Worm (Caenorhabditis elegans): Measurements from ENCODE around the gene ZK637.12.

The ZK637.12 gene

ce11 chrIII:8923937-8924336, at the start of gene ZK637.12:
Gene ZK637.12 (plus strand): TSS chrIII:8924237.
- TF ChIP-seq nhr-28 (tag; optimal IDR thresholded peaks at IDR 0.05) (no peak), nhr-12 (tag; optimal IDR thresholded peaks at IDR 0.05) (no peak), unc-39 (tag; optimal IDR thresholded peaks at IDR 0.05) (no peak), unc-62 (GFP tag; optimal IDR thresholded peaks at IDR 0.05) (no peak), nhr-23 (tag; optimal IDR thresholded peaks at IDR 0.05) (no peak), eor-1 (tag; optimal IDR thresholded peaks at IDR 0.05) (no peak), ceh-16 (tag; optimal IDR thresholded peaks at IDR 0.05) (no peak), elt-3 (tag; optimal IDR thresholded peaks at IDR 0.05) (no peak), mdl-1 (tag; optimal IDR thresholded peaks at IDR 0.05) (no peak), nhr-43 (tag; optimal IDR thresholded peaks at IDR 0.05; ENCODE audit: poor library complexity, severe bottlenecking) (no peak), elt-1 (tag; optimal IDR thresholded peaks at IDR 0.05) (no peak), egl-27 (tag; optimal IDR thresholded peaks at IDR 0.05) (no peak), ceh-82 (tag; optimal IDR thresholded peaks at IDR 0.05) (no peak), R02D3.7 (tag; optimal IDR thresholded peaks at IDR 0.05) (no peak), nhr-67 (tag; optimal IDR thresholded peaks at IDR 0.05) (no peak)

ce11 chrIII:8877002-8877401, 47.0 kb upstream of the ZK637.12 start, which contains the start of gene K01F9.2:
Gene K01F9.2 (minus strand): TSS chrIII:8877128.
- TF ChIP-seq fkh-10 (GFP tag; optimal IDR thresholded peaks at IDR 0.05) (peak; percentile 96), unc-62 (GFP tag; optimal IDR thresholded peaks at IDR 0.05) (no peak)

DNA sequence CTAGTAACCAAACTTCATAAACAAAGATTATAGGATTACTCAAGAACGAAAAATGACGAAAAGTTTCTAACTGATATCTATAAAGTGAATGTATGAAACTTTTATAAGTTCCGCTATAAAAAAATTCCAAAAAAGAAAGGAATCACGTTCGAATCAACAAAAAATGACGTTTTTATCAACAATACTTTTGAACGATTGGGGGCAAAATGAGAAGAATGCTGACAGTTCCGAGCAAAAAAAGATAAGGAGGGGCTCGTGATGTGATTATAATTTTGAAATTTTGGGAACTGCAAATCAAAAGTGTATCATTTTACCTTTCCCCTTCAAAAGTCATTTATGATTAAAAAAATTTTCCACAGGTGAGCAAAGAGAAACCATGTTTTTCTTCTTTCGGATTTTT, 45.1 kb upstream of the ZK637.12 start:
- peak; percentile 70 for TF ChIP-seq pqm-1 (tag; optimal IDR thresholded peaks at IDR 0.05)
- no peak for TF ChIP-seq egl-27 (tag; optimal IDR thresholded peaks at IDR 0.05)
- peak; percentile 23 for TF ChIP-seq jun-1 (tag; optimal IDR thresholded peaks at IDR 0.05)
- TF ChIP-seq hmg-11 (tag; optimal IDR thresholded peaks at IDR 0.05), result no peak
- peak; percentile 93 for TF ChIP-seq elt-2 (tag; optimal IDR thresholded peaks at IDR 0.05)
- peak; percentile 52 for TF ChIP-seq pha-4 (tag; optimal IDR thresholded peaks at IDR 0.05)

DNA sequence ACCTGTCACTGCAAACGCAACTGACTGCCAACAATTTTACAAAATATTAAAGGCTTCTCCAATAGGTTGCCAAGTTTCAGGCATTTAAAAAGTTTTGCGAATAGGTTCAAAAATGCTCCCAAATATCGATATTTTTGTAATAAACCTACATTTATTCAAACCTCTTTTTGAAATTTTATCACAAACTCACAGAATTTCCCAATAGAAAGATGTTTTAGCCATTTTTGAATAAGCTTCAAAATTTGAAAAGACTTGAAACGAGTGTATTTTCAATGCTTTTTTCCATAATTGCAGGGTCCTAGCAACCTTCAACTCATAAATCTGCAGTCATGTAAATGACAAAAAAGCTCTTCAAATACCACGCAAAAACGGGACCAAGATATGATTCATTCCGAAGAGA, 41.7 kb upstream of the ZK637.12 start:
- TF ChIP-seq nhr-237 (tag; optimal IDR thresholded peaks at IDR 0.05) (no peak), ztf-11 (tag; optimal IDR thresholded peaks at IDR 0.05) (no peak), ceh-82 (tag; optimal IDR thresholded peaks at IDR 0.05) (no peak), ztf-4 (tag; optimal IDR thresholded peaks at IDR 0.05) (no peak), elt-2 (tag; optimal IDR thresholded peaks at IDR 0.05) (no peak), nhr-23 (tag; optimal IDR thresholded peaks at IDR 0.05) (no peak), nhr-77 (tag; optimal IDR thresholded peaks at IDR 0.05) (no peak), tbx-2 (tag; optimal IDR thresholded peaks at IDR 0.05) (no peak), zag-1 (tag; optimal IDR thresholded peaks at IDR 0.05) (no peak), nhr-25 (tag; optimal IDR thresholded peaks at IDR 0.05) (no peak), sea-2 (GFP tag; optimal IDR thresholded peaks at IDR 0.05) (no peak), jun-1 (tag; optimal IDR thresholded peaks at IDR 0.05) (no peak), nhr-11 (tag; optimal IDR thresholded peaks at IDR 0.05) (no peak), elt-3 (tag; optimal IDR thresholded peaks at IDR 0.05) (no peak), ceh-9 (tag; optimal IDR thresholded peaks at IDR 0.05) (no peak), pqm-1 (tag; optimal IDR thresholded peaks at IDR 0.05) (no peak), aly-2 (tag; optimal IDR thresholded peaks at IDR 0.05) (no peak)

DNA sequence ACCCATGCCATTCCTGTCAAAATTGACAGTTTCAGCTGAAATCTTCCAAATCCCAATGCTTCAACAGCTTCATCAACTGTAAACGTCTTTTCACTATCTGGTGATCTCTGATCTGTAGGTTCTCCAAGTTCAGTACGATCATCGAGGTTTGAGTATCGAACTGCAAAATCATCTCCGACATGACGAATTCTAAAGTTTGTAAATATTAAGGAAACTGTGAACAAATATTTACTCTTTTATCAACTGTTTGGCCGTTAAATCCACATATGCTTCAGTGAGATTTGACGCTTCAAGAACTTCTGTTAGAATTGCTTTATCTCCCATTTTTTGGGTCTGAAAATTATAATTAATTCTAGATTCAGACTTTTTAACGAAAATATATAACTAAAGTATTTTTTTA, 38.9 kb upstream of the ZK637.12 start, which contains the start of gene svop-1:
TSS of gene svop-1 (minus strand) at position 339 of the 400 bp plus-strand sequence.
- TF ChIP-seq aly-2 (tag; optimal IDR thresholded peaks at IDR 0.05) (no peak), pha-4 (tag; optimal IDR thresholded peaks at IDR 0.05) (peak; percentile 51), ZK546.5 (tag; optimal IDR thresholded peaks at IDR 0.05) (no peak)

DNA sequence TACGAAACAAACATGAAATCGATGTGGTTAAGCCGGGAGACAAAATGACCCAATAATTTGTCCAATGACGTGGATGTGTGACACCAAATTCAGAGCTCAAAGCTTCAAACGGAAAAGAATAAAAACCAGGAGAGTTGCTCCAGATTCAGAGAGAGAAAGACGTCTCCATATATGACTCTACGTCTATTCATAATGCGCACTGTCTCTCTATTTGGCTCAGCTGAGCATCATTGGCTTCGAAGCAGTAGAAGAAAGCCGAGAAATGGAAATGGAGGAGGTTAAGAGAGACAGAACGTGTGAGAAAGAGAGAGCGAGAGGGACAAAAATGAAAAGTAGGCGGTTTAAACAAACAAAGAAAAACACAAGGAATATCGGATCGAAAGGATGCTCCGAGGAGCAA, 37.7 kb upstream of the ZK637.12 start:
- no peak for TF ChIP-seq nhr-76 (tag; optimal IDR thresholded peaks at IDR 0.05)
- no peak for TF ChIP-seq jun-1 (tag; optimal IDR thresholded peaks at IDR 0.05)
- no peak for TF ChIP-seq fkh-2 (tag; optimal IDR thresholded peaks at IDR 0.05)
- TF ChIP-seq daf-12 (tag; optimal IDR thresholded peaks at IDR 0.05), result no peak
- peak; percentile 24 for TF ChIP-seq hmg-11 (tag; optimal IDR thresholded peaks at IDR 0.05)
- TF ChIP-seq egl-27 (tag; optimal IDR thresholded peaks at IDR 0.05), result no peak
- TF ChIP-seq lin-15B (tag; optimal IDR thresholded peaks at IDR 0.05), result no peak
- no peak for TF ChIP-seq sea-2 (GFP tag; optimal IDR thresholded peaks at IDR 0.05)
- TF ChIP-seq unc-39 (tag; optimal IDR thresholded peaks at IDR 0.05), result no peak
- no peak for TF ChIP-seq eor-1 (tag; optimal IDR thresholded peaks at IDR 0.05)
- no peak for TF ChIP-seq mdl-1 (tag; optimal IDR thresholded peaks at IDR 0.05)
- TF ChIP-seq nfya-1 (tag; optimal IDR thresholded peaks at IDR 0.05; ENCODE audit: insufficient read depth), result peak; percentile 45
- TF ChIP-seq ceh-82 (tag; optimal IDR thresholded peaks at IDR 0.05), result no peak
- peak; percentile 78 for TF ChIP-seq lin-39 (tag; optimal IDR thresholded peaks at IDR 0.05)
- TF ChIP-seq ztf-4 (tag; optimal IDR thresholded peaks at IDR 0.05), result no peak
- no peak for TF ChIP-seq skn-1 (tag; optimal IDR thresholded peaks at IDR 0.05)
- TF ChIP-seq R02D3.7 (tag; optimal IDR thresholded peaks at IDR 0.05), result no peak
- no peak for TF ChIP-seq nhr-77 (tag; optimal IDR thresholded peaks at IDR 0.05)
- peak; percentile 36 for TF ChIP-seq pha-4 (tag; optimal IDR thresholded peaks at IDR 0.05)
- no peak for TF ChIP-seq unc-62 (GFP tag; optimal IDR thresholded peaks at IDR 0.05)
- no peak for TF ChIP-seq nhr-43 (tag; optimal IDR thresholded peaks at IDR 0.05; ENCODE audit: poor library complexity, severe bottlenecking)
- TF ChIP-seq nhr-12 (tag; optimal IDR thresholded peaks at IDR 0.05), result no peak
